Worm (Caenorhabditis elegans) whole organism, mixed stage, embryonic: ENCODE measurements around the gene Y66D12A.16.

Experiments
- M03D4.4 ChIP-seq: sonication (generic microtip); optimal IDR thresholded peaks from 2 replicates; lab custom pipeline; 2017; ENCODE audit warnings: mild to moderate bottlenecking, missing genetic modification characterization, missing compliant biosample characterization
- bed-3 ChIP-seq: fragments of 200-800 bp; sonication (Bioruptor generic); optimal IDR thresholded peaks from 3 replicates; lab custom pipeline; 2018; ENCODE audit warnings: mild to moderate bottlenecking, missing genetic modification characterization, moderate library complexity, missing compliant biosample characterization
- blmp-1 ChIP-seq: fragments of 150-350 bp; optimal IDR thresholded peaks from 2 replicates; lab custom pipeline; 2014; ENCODE audit warnings: missing biosample characterization, missing genetic modification characterization
- ceh-39 ChIP-seq: fragments of 150-350 bp; optimal IDR thresholded peaks from 2 replicates; lab custom pipeline; 2014; ENCODE audit warnings: missing biosample characterization, missing genetic modification characterization
- ceh-43 ChIP-seq: fragments of 200-800 bp; sonication (Bioruptor generic); optimal IDR thresholded peaks from 2 replicates; lab custom pipeline; 2018; ENCODE audit warnings: mild to moderate bottlenecking, missing genetic modification characterization, moderate library complexity, missing compliant biosample characterization
- ces-1 ChIP-seq: fragments of 150-350 bp; optimal IDR thresholded peaks from 2 replicates; lab custom pipeline; 2014; ENCODE audit warnings: missing biosample characterization, missing genetic modification reagents, missing genetic modification characterization
- drap-1 ChIP-seq: fragments of 200-800 bp; sonication (Bioruptor generic); optimal IDR thresholded peaks from 3 replicates; lab custom pipeline; 2018; ENCODE audit warnings: mild to moderate bottlenecking, missing genetic modification characterization, missing compliant biosample characterization
- elt-3 ChIP-seq: fragments of 150-350 bp; optimal IDR thresholded peaks from 2 replicates; lab custom pipeline; 2014; ENCODE audit warnings: missing biosample characterization, missing genetic modification characterization
- ham-2 ChIP-seq: fragments of 200-800 bp; sonication (Bioruptor generic); optimal IDR thresholded peaks from 2 replicates; lab custom pipeline; 2018; ENCODE audit warnings: mild to moderate bottlenecking, missing genetic modification characterization, missing compliant biosample characterization
- lin-32 ChIP-seq: fragments of 200-800 bp; sonication (Bioruptor generic); optimal IDR thresholded peaks from 2 replicates; lab custom pipeline; 2018; ENCODE audit warnings: mild to moderate bottlenecking, missing genetic modification characterization, missing compliant biosample characterization
- lsy-2 ChIP-seq: fragments of 150-350 bp; optimal IDR thresholded peaks from 2 replicates; lab custom pipeline; 2014; ENCODE audit warnings: missing biosample characterization, missing genetic modification characterization
- mab-5 ChIP-seq: fragments of 150-350 bp; optimal IDR thresholded peaks from 2 replicates; lab custom pipeline; 2014; ENCODE audit warnings: missing biosample characterization, missing genetic modification characterization
- mep-1 ChIP-seq: fragments of 150-350 bp; optimal IDR thresholded peaks from 2 replicates; lab custom pipeline; 2017; ENCODE audit warnings: missing biosample characterization, missing genetic modification reagents, missing genetic modification characterization, inconsistent platforms
- mls-2 ChIP-seq: sonication (generic microtip); optimal IDR thresholded peaks from 2 replicates; lab custom pipeline; 2016; ENCODE audit warnings: mild to moderate bottlenecking, missing genetic modification characterization, moderate library complexity, missing compliant biosample characterization
- nhr-12 ChIP-seq: fragments of 150-350 bp; optimal IDR thresholded peaks from 2 replicates; lab custom pipeline; 2014; ENCODE audit warnings: missing biosample characterization, missing genetic modification characterization
- nhr-2 ChIP-seq: fragments of 150-350 bp; optimal IDR thresholded peaks from 2 replicates; lab custom pipeline; 2014; ENCODE audit warnings: missing biosample characterization, missing genetic modification characterization
- nhr-237 ChIP-seq: fragments of 150-350 bp; optimal IDR thresholded peaks from 2 replicates; lab custom pipeline; 2014; ENCODE audit warnings: missing biosample characterization, missing genetic modification characterization
- nhr-28 ChIP-seq: fragments of 150-350 bp; optimal IDR thresholded peaks from 2 replicates; lab custom pipeline; 2014; ENCODE audit warnings: missing biosample characterization, missing genetic modification characterization
- nhr-76 ChIP-seq: sonication (generic microtip); optimal IDR thresholded peaks from 2 replicates; lab custom pipeline; 2017; ENCODE audit warnings: missing biosample characterization, missing genetic modification characterization
- pha-4 ChIP-seq: fragments of 150-350 bp; optimal IDR thresholded peaks from 2 replicates; lab custom pipeline; 2018; ENCODE audit warnings: missing biosample characterization, missing genetic modification reagents, missing genetic modification characterization
- sem-2 ChIP-seq: fragments of 200-800 bp; sonication (Bioruptor generic); optimal IDR thresholded peaks from 2 replicates; lab custom pipeline; 2018; ENCODE audit warnings: mild to moderate bottlenecking, missing genetic modification characterization, missing compliant biosample characterization
- sptf-1 ChIP-seq: sonication (generic microtip); optimal IDR thresholded peaks from 2 replicates; lab custom pipeline; 2017; ENCODE audit warnings: mild to moderate bottlenecking, missing genetic modification characterization, moderate library complexity, missing compliant biosample characterization
- tbx-8 ChIP-seq: fragments of 200-800 bp; sonication (Bioruptor generic); optimal IDR thresholded peaks from 2 replicates; lab custom pipeline; 2018; ENCODE audit warnings: mild to moderate bottlenecking, missing genetic modification characterization, moderate library complexity, missing compliant biosample characterization
- unc-120 ChIP-seq: sonication (generic microtip); optimal IDR thresholded peaks from 2 replicates; lab custom pipeline; 2017; ENCODE audit warnings: missing genetic modification characterization, missing compliant biosample characterization; ENCODE audit not compliant: poor library complexity, severe bottlenecking
- unc-39 ChIP-seq: fragments of 150-350 bp; optimal IDR thresholded peaks from 2 replicates; lab custom pipeline; 2014; ENCODE audit warnings: missing biosample characterization, missing genetic modification characterization
- unc-62 ChIP-seq: fragments of 150-350 bp; optimal IDR thresholded peaks from 2 replicates; lab custom pipeline; 2014; ENCODE audit warnings: missing biosample characterization, missing genetic modification reagents, missing genetic modification characterization
- zip-8 ChIP-seq: fragments of 150-350 bp; optimal IDR thresholded peaks from 2 replicates; lab custom pipeline; 2014; ENCODE audit warnings: missing biosample characterization, missing genetic modification characterization
- ztf-11 ChIP-seq: fragments of 150-350 bp; optimal IDR thresholded peaks from 2 replicates; lab custom pipeline; 2014; ENCODE audit warnings: missing biosample characterization, missing genetic modification characterization

Gene Y66D12A.16

DNA sequence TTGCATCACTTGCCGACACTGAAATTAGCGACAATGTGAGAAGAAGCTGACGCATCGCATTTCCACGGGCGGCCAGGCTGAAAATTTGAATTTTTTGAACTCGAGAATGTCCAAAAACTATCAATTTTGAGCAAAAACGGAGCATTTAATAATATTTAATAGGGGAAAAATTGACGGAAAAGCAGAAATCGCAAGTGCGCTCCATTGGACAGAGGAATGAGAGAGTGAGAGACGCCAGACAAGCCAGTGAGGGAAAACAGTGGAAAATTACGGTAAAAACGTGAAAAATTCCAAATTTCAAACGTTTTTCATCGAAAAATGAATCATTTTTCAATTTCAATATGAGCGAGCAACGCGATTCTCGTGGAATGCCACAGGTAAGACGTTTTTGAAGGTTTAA lies 18.1 kb upstream of the Y66D12A.16 start, which contains the start of the genes Y66D12A.21 and spe-6:
TSS of gene Y66D12A.21 (minus strand) at position 90 of the 400 bp plus-strand sequence.
TSS of gene spe-6 (plus strand) at position 276 of the 400 bp plus-strand sequence.
- TF ChIP-seq M03D4.4 (no peak), elt-3 (tag; lab: Kevin White, UChicago) (no peak), ces-1 (GFP tag; lab: Kevin White, UChicago) (peak; percentile 22), nhr-28 (tag; lab: Kevin White, UChicago) (no peak), mep-1 (tag; lab: Kevin White, UChicago) (peak; percentile 23), tbx-8 (GFP tag; lab: Kevin White, UChicago) (no peak), sem-2 (no peak), blmp-1 (tag; lab: Kevin White, UChicago) (no peak), bed-3 (GFP tag; lab: Kevin White, UChicago) (no peak)

DNA sequence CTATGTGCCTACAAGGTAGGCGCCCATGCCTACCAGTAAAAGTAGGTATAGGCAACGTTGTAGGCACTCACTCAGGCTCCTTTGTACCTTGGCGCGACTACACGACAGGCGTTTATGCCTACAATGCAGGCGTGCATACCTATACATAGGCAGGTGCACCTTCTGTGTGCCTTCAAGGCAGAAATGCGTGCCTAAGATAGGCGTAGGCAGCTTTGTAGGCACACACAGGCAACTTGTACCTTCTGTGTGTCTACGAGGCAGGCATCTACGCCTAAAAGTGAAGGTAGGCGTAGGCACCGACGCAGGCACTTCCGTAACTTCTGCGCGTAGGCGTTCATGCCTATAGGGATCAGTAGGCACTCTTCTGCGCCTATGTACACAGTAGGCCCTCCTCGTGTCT lies 17.7 kb upstream of the Y66D12A.16 start:
- no peak for TF ChIP-seq unc-120 (tag; lab: Kevin White, UChicago)
- TF ChIP-seq pha-4 (tag; lab: Kevin White, UChicago) = no peak
- TF ChIP-seq nhr-2 = no peak
- no peak for TF ChIP-seq ztf-11 (tag; lab: Kevin White, UChicago)
- TF ChIP-seq nhr-28 (tag; lab: Kevin White, UChicago) = no peak
- no peak for TF ChIP-seq nhr-237 (tag; lab: Kevin White, UChicago)
- no peak for TF ChIP-seq unc-62 (GFP tag; lab: Kevin White, UChicago)
- no peak for TF ChIP-seq mls-2
- TF ChIP-seq drap-1 = no peak
- TF ChIP-seq sptf-1 (tag; lab: Kevin White, UChicago) = no peak
- no peak for TF ChIP-seq mep-1 (tag; lab: Kevin White, UChicago)
- TF ChIP-seq unc-39 (tag; lab: Kevin White, UChicago) = no peak
- no peak for TF ChIP-seq elt-3 (tag; lab: Kevin White, UChicago)

DNA sequence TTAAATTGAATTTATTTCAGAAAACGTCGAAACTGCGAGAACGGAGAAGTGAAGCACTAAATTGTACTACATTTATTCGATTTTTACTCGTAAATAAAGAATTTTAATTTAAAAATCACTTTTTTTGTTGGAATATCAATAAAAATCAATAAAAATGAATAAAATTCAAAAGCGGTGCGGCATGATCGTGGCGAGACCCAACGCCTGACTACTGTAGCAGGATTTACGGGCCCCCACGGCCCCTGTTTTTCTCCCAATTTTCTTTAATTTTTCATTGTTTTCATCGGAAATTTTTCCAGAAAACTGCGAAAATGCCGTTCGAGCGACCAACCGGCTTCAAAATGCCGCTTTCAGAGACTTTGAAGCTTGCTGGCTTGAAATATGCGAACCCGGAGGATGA lies 14.5 kb upstream of the Y66D12A.16 start, which contains the start of gene Y66D12A.19:
TSS of gene Y66D12A.19 (plus strand) at position 266 of the 400 bp plus-strand sequence.
- TF ChIP-seq sptf-1 (tag; lab: Kevin White, UChicago) (no peak), unc-62 (GFP tag; lab: Kevin White, UChicago) (no peak), ceh-43 (GFP tag; lab: Kevin White, UChicago) (no peak), ham-2 (no peak), blmp-1 (tag; lab: Kevin White, UChicago) (no peak), zip-8 (no peak), tbx-8 (GFP tag; lab: Kevin White, UChicago) (no peak), nhr-28 (tag; lab: Kevin White, UChicago) (no peak), pha-4 (tag; lab: Kevin White, UChicago) (no peak), ces-1 (GFP tag; lab: Kevin White, UChicago) (no peak), ceh-39 (no peak), mep-1 (tag; lab: Kevin White, UChicago) (no peak), mab-5 (tag; lab: Kevin White, UChicago) (no peak)

DNA sequence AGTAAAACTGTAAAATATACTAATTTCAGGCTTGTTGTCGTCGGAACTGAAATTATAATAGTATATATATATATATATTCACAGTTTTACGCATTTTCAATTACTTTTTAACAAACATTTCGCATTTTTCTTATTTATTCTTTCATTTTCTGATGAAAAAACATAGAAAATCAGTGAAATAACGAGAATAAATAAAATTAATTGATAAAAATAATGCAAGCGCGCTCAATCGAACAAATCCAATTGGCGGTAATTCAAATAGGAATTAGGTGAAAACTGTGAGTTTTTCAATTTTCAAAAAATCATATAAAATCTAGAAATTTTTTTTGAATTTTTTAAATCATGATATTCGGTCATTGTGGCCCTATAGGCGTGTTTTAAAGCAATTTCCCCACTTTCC lies 13.2 kb upstream of the Y66D12A.16 start:
- TF ChIP-seq pha-4 (tag; lab: Kevin White, UChicago) (no peak), sem-2 (no peak), unc-120 (tag; lab: Kevin White, UChicago) (no peak), nhr-237 (tag; lab: Kevin White, UChicago) (no peak), blmp-1 (tag; lab: Kevin White, UChicago) (no peak), ceh-39 (no peak), mep-1 (tag; lab: Kevin White, UChicago) (no peak), nhr-2 (no peak), zip-8 (no peak), lin-32 (GFP tag; lab: Kevin White, UChicago) (no peak), nhr-12 (tag; lab: Kevin White, UChicago) (no peak), mab-5 (tag; lab: Kevin White, UChicago) (no peak), nhr-76 (no peak), tbx-8 (GFP tag; lab: Kevin White, UChicago) (no peak), drap-1 (no peak)

DNA sequence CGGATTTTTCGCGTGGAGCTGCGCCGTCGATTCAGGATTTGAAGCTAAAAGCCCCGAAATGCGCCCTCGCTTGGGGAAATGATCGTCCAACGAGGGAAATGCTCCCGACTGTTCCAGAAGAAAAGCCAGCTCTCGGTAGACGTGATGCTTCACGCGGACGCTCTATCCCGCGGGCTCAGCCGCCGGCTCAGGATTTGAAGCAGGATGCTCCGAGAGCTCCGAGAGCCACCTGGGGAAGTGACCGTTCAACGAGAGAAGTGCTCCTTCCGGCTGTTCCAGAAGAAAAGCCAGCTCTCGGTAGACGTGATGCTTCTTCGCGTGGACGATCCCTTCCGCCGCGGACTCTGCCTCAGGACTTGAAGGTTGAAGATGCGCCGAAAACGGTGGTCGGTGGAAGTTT lies 12.5 kb upstream of the Y66D12A.16 start:
- no peak for TF ChIP-seq tbx-8 (GFP tag; lab: Kevin White, UChicago)
- TF ChIP-seq nhr-2 = no peak
- TF ChIP-seq mab-5 (tag; lab: Kevin White, UChicago) = no peak

DNA sequence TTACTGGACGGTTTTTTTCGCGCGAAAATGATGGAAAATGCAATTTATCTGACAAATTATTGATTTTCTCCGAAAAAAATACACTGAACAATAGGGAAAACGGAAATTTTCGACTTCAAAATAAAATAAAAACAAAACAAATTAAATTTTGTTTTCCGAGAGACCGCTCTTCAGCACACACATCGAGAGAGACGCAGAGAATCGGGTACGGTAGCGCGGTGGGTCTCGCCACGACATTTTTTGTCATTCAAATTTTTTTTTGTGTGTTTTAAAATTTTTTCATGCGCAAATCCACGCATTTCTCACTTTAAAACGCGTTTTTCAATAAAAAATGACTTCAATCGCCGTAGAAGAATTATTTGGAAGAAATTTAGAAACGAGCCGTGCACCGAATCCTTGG lies 719 bp downstream of the Y66D12A.16 start:
- TF ChIP-seq sptf-1 (tag; lab: Kevin White, UChicago) = no peak
- TF ChIP-seq pha-4 (tag; lab: Kevin White, UChicago) = no peak
- TF ChIP-seq lin-32 (GFP tag; lab: Kevin White, UChicago) = no peak
- no peak for TF ChIP-seq nhr-2
- TF ChIP-seq lsy-2 (tag; lab: Kevin White, UChicago) = no peak
- TF ChIP-seq drap-1 = no peak
